Worm (Caenorhabditis elegans): ENCODE results near the gene nep-4.

The nep-4 gene

ce11 chrX:6902958-6903357 is 39.7 kb upstream of the nep-4 start (continued):
- no peak for TF ChIP-seq nhr-11 (tag; optimal IDR thresholded peaks at IDR 0.05)
- peak; percentile 71 for TF ChIP-seq ztf-16 (tag; optimal IDR thresholded peaks at IDR 0.05)
- TF ChIP-seq ceh-2 (tag; optimal IDR thresholded peaks at IDR 0.05): peak; percentile 39
- TF ChIP-seq elt-2 (tag; optimal IDR thresholded peaks at IDR 0.05): peak; percentile 77
- TF ChIP-seq unc-86 (tag; optimal IDR thresholded peaks at IDR 0.05): peak; percentile 37
- TF ChIP-seq lim-6 (tag; optimal IDR thresholded peaks at IDR 0.05): no peak
- TF ChIP-seq rnt-1 (tag; optimal IDR thresholded peaks at IDR 0.05): peak; percentile 47
- no peak for TF ChIP-seq fkh-10 (GFP tag; optimal IDR thresholded peaks at IDR 0.05)
- peak; percentile 68 for TF ChIP-seq pat-9 (tag; optimal IDR thresholded peaks at IDR 0.05)
- peak; percentile 40 for TF ChIP-seq nfya-1 (tag; optimal IDR thresholded peaks at IDR 0.05)
- no peak for TF ChIP-seq unc-55 (GFP tag; optimal IDR thresholded peaks at IDR 0.05)
- no peak for TF ChIP-seq elt-4 (tag; optimal IDR thresholded peaks at IDR 0.05)
- peak; percentile 61 for TF ChIP-seq sox-4 (tag; optimal IDR thresholded peaks at IDR 0.05)
- TF ChIP-seq ahr-1 (tag; optimal IDR thresholded peaks at IDR 0.05): no peak
- TF ChIP-seq ceh-34 (tag; optimal IDR thresholded peaks at IDR 0.05): peak; percentile 36
- peak; percentile 38 for TF ChIP-seq npax-4 (tag; optimal IDR thresholded peaks at IDR 0.05)
- peak; percentile 38 for TF ChIP-seq ceh-31 (tag; optimal IDR thresholded peaks at IDR 0.05)
- peak; percentile 65 for TF ChIP-seq ceh-14 (tag; optimal IDR thresholded peaks at IDR 0.05)
- TF ChIP-seq nhr-232 (tag; optimal IDR thresholded peaks at IDR 0.05): peak; percentile 50
- peak; percentile 55 for TF ChIP-seq pha-2 (tag; optimal IDR thresholded peaks at IDR 0.05)
- peak; percentile 3 for TF ChIP-seq K02D7.2 (tag; optimal IDR thresholded peaks at IDR 0.05)
- TF ChIP-seq ceh-6 (GFP tag; optimal IDR thresholded peaks at IDR 0.05): peak; percentile 75
- peak; percentile 48 for TF ChIP-seq Y22D7AL.16 (tag; optimal IDR thresholded peaks at IDR 0.05)
- TF ChIP-seq ceh-45 (GFP tag; IDR thresholded peaks at IDR 0.05): 0 out of 2 replicates have a peak, but pooled peaks have one; percentile 56
- TF ChIP-seq hlh-6 (tag; optimal IDR thresholded peaks at IDR 0.05): peak; percentile 79
- TF ChIP-seq sox-2 (GFP tag; IDR thresholded peaks at IDR 0.05): peak; percentile 35; the same call in 1 of the 2 replicates
- TF ChIP-seq ceh-18 (tag; optimal IDR thresholded peaks at IDR 0.05): peak; percentile 33
- TF ChIP-seq C38D4.7 (GFP tag; optimal IDR thresholded peaks at IDR 0.05): peak; percentile 58
- no peak for TF ChIP-seq ceh-9 (tag; optimal IDR thresholded peaks at IDR 0.05)
- peak; percentile 46 for TF ChIP-seq ceh-48 (tag; optimal IDR thresholded peaks at IDR 0.05)
- peak; percentile 17 for TF ChIP-seq ets-4 (tag; optimal IDR thresholded peaks at IDR 0.05)
- no peak for TF ChIP-seq K09A11.1 (tag; optimal IDR thresholded peaks at IDR 0.05; ENCODE audit: insufficient read depth)
- TF ChIP-seq hlh-30 (tag; optimal IDR thresholded peaks at IDR 0.05; ENCODE audit: insufficient read depth): no peak
- TF ChIP-seq mec-3 (tag; optimal IDR thresholded peaks at IDR 0.05; ENCODE audit: borderline replicate concordance): no peak
- TF ChIP-seq dmd-4 (tag; optimal IDR thresholded peaks at IDR 0.05; ENCODE audit: borderline replicate concordance): no peak
- peak; percentile 40 for TF ChIP-seq tbx-7 (tag; optimal IDR thresholded peaks at IDR 0.05)
- no peak for TF ChIP-seq ceh-22 (tag; optimal IDR thresholded peaks at IDR 0.05)

DNA sequence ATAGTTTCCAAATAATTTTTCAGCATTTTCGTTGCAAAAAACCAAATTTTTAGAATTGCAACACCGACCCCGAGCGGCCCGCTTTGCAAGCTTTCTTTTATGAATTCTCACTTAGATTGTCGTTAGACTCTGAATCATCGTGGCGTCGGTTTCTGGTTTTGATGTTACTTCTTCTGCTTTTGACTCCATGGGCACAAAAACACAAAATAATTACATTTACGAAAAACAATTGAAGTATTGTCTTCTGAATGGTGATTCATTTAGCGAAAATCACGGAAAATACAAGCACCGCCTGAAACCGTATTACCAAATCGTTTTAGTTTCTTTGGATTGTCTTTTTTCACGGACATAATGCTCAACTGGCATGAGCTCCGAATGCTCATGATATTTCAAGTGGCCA is 37.9 kb upstream of the nep-4 start, which contains the start of gene pes-23:
TSS of gene pes-23 (plus strand) at position 301 of the 400 bp plus-strand sequence.
- TF ChIP-seq ceh-14 (tag; optimal IDR thresholded peaks at IDR 0.05) (no peak), eyg-1 (tag; optimal IDR thresholded peaks at IDR 0.05) (no peak), ttx-3 (tag; optimal IDR thresholded peaks at IDR 0.05) (no peak), pat-9 (tag; optimal IDR thresholded peaks at IDR 0.05) (no peak), lim-6 (tag; optimal IDR thresholded peaks at IDR 0.05) (no peak), nhr-11 (tag; optimal IDR thresholded peaks at IDR 0.05) (no peak), T23F11.4 (GFP tag; optimal IDR thresholded peaks at IDR 0.05) (no peak), ceh-45 (GFP tag; IDR thresholded peaks at IDR 0.05) (no peak), ahr-1 (tag; optimal IDR thresholded peaks at IDR 0.05) (no peak), tbx-2 (tag; optimal IDR thresholded peaks at IDR 0.05) (no peak), K02D7.2 (tag; optimal IDR thresholded peaks at IDR 0.05) (no peak), ceh-34 (tag; optimal IDR thresholded peaks at IDR 0.05) (no peak), C38D4.7 (GFP tag; optimal IDR thresholded peaks at IDR 0.05) (no peak), syd-9 (tag; optimal IDR thresholded peaks at IDR 0.05) (no peak), ceh-24 (tag; optimal IDR thresholded peaks at IDR 0.05) (no peak), fkh-6 (tag; optimal IDR thresholded peaks at IDR 0.05) (no peak)

Measured in whole organism, late embryonic.